Fruit fly (Drosophila melanogaster) whole organism, pupa: ENCODE measurements around the gene PGAP2.

Experiments used
- CG4496 ChIP-seq: fragments of 200-800 bp; sonication (Bioruptor generic); IDR thresholded peaks from 3 replicates; pipeline ENCODE4 v1.3.6; 2022; ENCODE audit warnings: missing biosample characterization, missing genetic modification characterization
- D1 ChIP-seq: fragments of 200-800 bp; sonication (Bioruptor generic); optimal IDR thresholded peaks from 2 replicates; lab custom pipeline; 2018; ENCODE audit warnings: missing biosample characterization, mild to moderate bottlenecking, missing genetic modification characterization, moderate library complexity
- EcR ChIP-seq: fragments of 200-800 bp; sonication (Bioruptor generic); optimal IDR thresholded peaks from 3 replicates; lab custom pipeline; 2019; ENCODE audit warnings: missing biosample characterization, missing genetic modification characterization, mild to moderate bottlenecking, moderate library complexity, missing genetic modification reagents

DNA sequence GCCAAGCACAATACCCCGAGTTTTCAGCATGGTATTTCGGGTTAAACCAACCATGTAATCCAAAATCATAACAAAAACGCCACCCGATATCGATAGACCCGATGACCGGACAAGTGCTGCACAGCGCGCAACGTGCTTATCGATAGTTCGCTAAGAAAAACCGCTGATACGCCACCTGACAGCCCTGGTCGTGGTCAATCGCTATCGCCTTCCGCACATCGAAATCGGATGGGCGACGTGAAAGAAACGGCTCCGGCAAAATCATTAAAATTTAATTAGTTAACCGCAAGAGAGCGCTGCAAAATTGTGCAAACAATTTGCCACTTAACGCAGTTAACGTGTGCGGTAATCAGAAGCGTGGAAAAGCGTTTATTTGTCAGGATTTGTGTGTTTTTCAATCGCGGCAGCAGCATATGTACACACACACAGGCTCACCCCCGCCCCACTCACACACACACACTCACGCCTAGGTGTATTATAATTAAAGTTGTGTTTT is 6.5 kb upstream of the PGAP2 start, which contains the start of the genes CG3862 and dock:
- TF ChIP-seq CG4496 (GFP tag; lab: Robert Waterston, UW) (peak; percentile 58), D1 (tag; lab: Kevin White, UChicago) (no peak), EcR (GFP tag; lab: Kevin White, UChicago) (peak; percentile 92)
